Fruit fly (Drosophila melanogaster): ENCODE measurements around the gene CG5895.

The CG5895 gene

dm6 chr3L:16048086-16048485 is 12.8 kb downstream of the CG5895 start (continued):
- peak; percentile 46 for TF ChIP-seq CG11504 (tag; optimal IDR thresholded peaks at IDR 0.05)
- TF ChIP-seq tx (GFP tag; optimal IDR thresholded peaks at IDR 0.05) = peak; percentile 40
- TF ChIP-seq Nf-YB (GFP tag; optimal IDR thresholded peaks at IDR 0.05) = no peak
- no peak for TF ChIP-seq CG1792 (GFP tag; optimal IDR thresholded peaks at IDR 0.05)
- TF ChIP-seq Med (GFP tag) = peak; percentile 95
- peak; percentile 59 for TF ChIP-seq CG2678 (tag; optimal IDR thresholded peaks at IDR 0.05)
- TF ChIP-seq Hr51 (GFP tag; optimal IDR thresholded peaks at IDR 0.05) = peak; percentile 50 to 54
- peak; percentile 94 for TF ChIP-seq CG11695 (GFP tag; IDR thresholded peaks at IDR 0.05)
- peak; percentile 58 for TF ChIP-seq gsb (GFP tag; IDR thresholded peaks at IDR 0.05)
- no peak for TF ChIP-seq fd96Cb (tag; optimal IDR thresholded peaks at IDR 0.05)
- TF ChIP-seq Side (GFP tag; optimal IDR thresholded peaks at IDR 0.05) = peak; percentile 1
- peak; percentile 55 for TF ChIP-seq CG15514 (GFP tag; optimal IDR thresholded peaks at IDR 0.05)
- TF ChIP-seq corto (GFP tag; optimal IDR thresholded peaks at IDR 0.05) = no peak
- peak; percentile 32 for TF ChIP-seq Hsf (GFP tag; optimal IDR thresholded peaks at IDR 0.05)
- TF ChIP-seq CG9932 (GFP tag; IDR thresholded peaks at IDR 0.05) = peak; percentile 74
- peak; percentile 43 for TF ChIP-seq eyg (GFP tag; optimal IDR thresholded peaks at IDR 0.05)
- no peak for TF ChIP-seq CG14710 (tag; optimal IDR thresholded peaks at IDR 0.05)
- 0 out of 3 replicates have a peak, but pooled peaks have one; percentile 63 for TF ChIP-seq CG11456 (GFP tag; IDR thresholded peaks at IDR 0.05)
- no peak for TF ChIP-seq Lim3 (GFP tag; IDR thresholded peaks at IDR 0.05)
- TF ChIP-seq esg (GFP tag; conservative IDR thresholded peaks at IDR 0.05) = peak; percentile 59
- TF ChIP-seq Stat92E (GFP tag; optimal IDR thresholded peaks at IDR 0.05) = no peak
- peak; percentile 59 for TF ChIP-seq sug (tag; optimal IDR thresholded peaks at IDR 0.05)
- peak; percentile 71 for TF ChIP-seq CG14014 (GFP tag; IDR thresholded peaks at IDR 0.05)
- peak; percentile 19; the same call in 1 of the 3 replicates for TF ChIP-seq B-H1 (GFP tag; IDR thresholded peaks at IDR 0.05)
- TF ChIP-seq ttk (GFP tag; IDR thresholded peaks at IDR 0.05) = 0 out of 2 replicates have a peak, but pooled peaks have one; percentile 20
- peak; percentile 36; the same call in 1 of the 2 replicates for TF ChIP-seq E2f2 (GFP tag; IDR thresholded peaks at IDR 0.05)
- peak; percentile 52 for TF ChIP-seq Fer1 (GFP tag; optimal IDR thresholded peaks at IDR 0.05)
- no peak for TF ChIP-seq ash1 (GFP tag; optimal IDR thresholded peaks at IDR 0.05)
- no peak for TF ChIP-seq Sry-β (GFP tag; optimal IDR thresholded peaks at IDR 0.05)
- peak; percentile 72 for TF ChIP-seq lmd (GFP tag; IDR thresholded peaks at IDR 0.05)
- peak; percentile 31 for TF ChIP-seq Sox102F (GFP tag; optimal IDR thresholded peaks at IDR 0.05)
- TF ChIP-seq CG9727 (GFP tag; optimal IDR thresholded peaks at IDR 0.05) = peak; percentile 24
- peak; percentile 46; the same call in 1 of the 3 replicates for TF ChIP-seq CG2889 (GFP tag; IDR thresholded peaks at IDR 0.05)
- peak; percentile 17 for TF ChIP-seq tin (GFP tag; optimal IDR thresholded peaks at IDR 0.05)
- peak; percentile 27 for TF ChIP-seq CG12391 (tag; optimal IDR thresholded peaks at IDR 0.05)
- peak; percentile 14 for TF ChIP-seq CG7556 (GFP tag; optimal IDR thresholded peaks at IDR 0.05)
- TF ChIP-seq CG7786 (GFP tag; optimal IDR thresholded peaks at IDR 0.05) = peak; percentile 66
- no peak for TF ChIP-seq Sry-δ (GFP tag; optimal IDR thresholded peaks at IDR 0.05)
- peak; percentile 49 for TF ChIP-seq Oli (tag; optimal IDR thresholded peaks at IDR 0.05)
- TF ChIP-seq Ets97D (GFP tag; optimal IDR thresholded peaks at IDR 0.05) = no peak
- TF ChIP-seq CG16779 (GFP tag; IDR thresholded peaks at IDR 0.05) = 0 out of 2 replicates have a peak, but pooled peaks have one; percentile 54
- TF ChIP-seq CG4424 (GFP tag; optimal IDR thresholded peaks at IDR 0.05) = peak; percentile 16
- no peak for TF ChIP-seq dan (GFP tag; IDR thresholded peaks at IDR 0.05)
- TF ChIP-seq sens (GFP tag) = peak; percentile 85
- 0 out of 2 replicates have a peak, but pooled peaks have one; percentile 28 for TF ChIP-seq Awh (GFP tag; IDR thresholded peaks at IDR 0.05)
- TF ChIP-seq ap (GFP tag; IDR thresholded peaks at IDR 0.05) = no peak
- peak; percentile 55 for TF ChIP-seq CG7839 (tag; optimal IDR thresholded peaks at IDR 0.05)
- TF ChIP-seq Mad (GFP tag; optimal IDR thresholded peaks at IDR 0.05) = peak; percentile 20
- peak; percentile 37 for TF ChIP-seq shn (GFP tag; optimal IDR thresholded peaks at IDR 0.05)
- TF ChIP-seq CG30403 (GFP tag; optimal IDR thresholded peaks at IDR 0.05) = peak; percentile 46
- TF ChIP-seq CG17612 (GFP tag; IDR thresholded peaks at IDR 0.05) = 0 out of 2 replicates have a peak, but pooled peaks have one; percentile 11
